Worm (Caenorhabditis elegans): ENCODE results near the gene C25E10.11.

C25E10.11 gene

ce11 chrV:9022078-9022477 lies 36.4 kb downstream of the C25E10.11 start, which contains the start of gene oac-41:
Gene oac-41, minus strand, starts transcription at chrV:9022178.
- TF ChIP-seq tbx-37 (GFP tag; conservative IDR thresholded peaks at IDR 0.05): no peak
- no peak for TF ChIP-seq B0310.2 (tag; optimal IDR thresholded peaks at IDR 0.05)

- TF ChIP-seq aly-1 (tag; optimal IDR thresholded peaks at IDR 0.05): no peak
- no peak for TF ChIP-seq ets-7 (tag; optimal IDR thresholded peaks at IDR 0.05)
- no peak for TF ChIP-seq tra-4 (tag; optimal IDR thresholded peaks at IDR 0.05)
- TF ChIP-seq pes-1 (GFP tag; IDR thresholded peaks at IDR 0.05): no peak
- no peak for TF ChIP-seq ama-1 (optimal IDR thresholded peaks at IDR 0.05)
- TF ChIP-seq hmbx-1 (tag; optimal IDR thresholded peaks at IDR 0.05): no peak
- no peak for TF ChIP-seq hmg-4 (GFP tag; optimal IDR thresholded peaks at IDR 0.05)
- no peak for TF ChIP-seq B0310.2 (tag; optimal IDR thresholded peaks at IDR 0.05)
- no peak for TF ChIP-seq ceh-13 (GFP tag; optimal IDR thresholded peaks at IDR 0.05)
- no peak for TF ChIP-seq sea-1 (GFP tag; conservative IDR thresholded peaks at IDR 0.05)
- TF ChIP-seq tbx-37 (GFP tag; conservative IDR thresholded peaks at IDR 0.05): no peak
- no peak for TF ChIP-seq tbx-11 (GFP tag; IDR thresholded peaks at IDR 0.05)
- no peak for TF ChIP-seq scrt-1 (GFP tag; IDR thresholded peaks at IDR 0.05)
- no peak for TF ChIP-seq hnd-1 (tag; optimal IDR thresholded peaks at IDR 0.05)
- TF ChIP-seq flt-1 (GFP tag; IDR thresholded peaks at IDR 0.05): no peak
- no peak for TF ChIP-seq F13C5.2 (tag; optimal IDR thresholded peaks at IDR 0.05)
- TF ChIP-seq ceh-36 (tag; optimal IDR thresholded peaks at IDR 0.05): no peak
These were observed 39.7 kb downstream of the C25E10.11 start for ce11 chrV:9018871-9019270.

- TF ChIP-seq hnd-1 (tag; optimal IDR thresholded peaks at IDR 0.05) (no peak), ets-7 (tag; optimal IDR thresholded peaks at IDR 0.05) (no peak), flt-1 (GFP tag; IDR thresholded peaks at IDR 0.05) (no peak), hmg-4 (GFP tag; optimal IDR thresholded peaks at IDR 0.05) (no peak), scrt-1 (GFP tag; IDR thresholded peaks at IDR 0.05) (no peak), tra-4 (tag; optimal IDR thresholded peaks at IDR 0.05) (no peak), ceh-13 (GFP tag; optimal IDR thresholded peaks at IDR 0.05) (no peak), sea-1 (GFP tag; conservative IDR thresholded peaks at IDR 0.05) (no peak), B0310.2 (tag; optimal IDR thresholded peaks at IDR 0.05) (no peak), aly-1 (tag; optimal IDR thresholded peaks at IDR 0.05) (no peak)
These were observed 42.0 kb downstream of the C25E10.11 start, which contains the start of gene oac-40 for ce11 chrV:9016479-9016878. Gene oac-40, plus strand, starts transcription at chrV:9016779.

- TF ChIP-seq sea-1 (GFP tag; conservative IDR thresholded peaks at IDR 0.05) (no peak), tbx-11 (GFP tag; IDR thresholded peaks at IDR 0.05) (no peak), ceh-13 (GFP tag; optimal IDR thresholded peaks at IDR 0.05) (no peak), aly-1 (tag; optimal IDR thresholded peaks at IDR 0.05) (no peak), tra-4 (tag; optimal IDR thresholded peaks at IDR 0.05) (no peak), ama-1 (optimal IDR thresholded peaks at IDR 0.05) (no peak), ceh-36 (tag; optimal IDR thresholded peaks at IDR 0.05) (no peak)
These were observed 43.0 kb downstream of the C25E10.11 start, which contains the start of gene srt-18 for ce11 chrV:9015540-9015939. Gene srt-18, minus strand, starts transcription at chrV:9015640.

- no peak for TF ChIP-seq F13C5.2 (tag; optimal IDR thresholded peaks at IDR 0.05)
These were observed 44.8 kb downstream of the C25E10.11 start, which contains the start of gene srh-201 for ce11 chrV:9013765-9014164. Gene srh-201, minus strand, starts transcription at chrV:9013865.

- TF ChIP-seq tbx-37 (GFP tag; conservative IDR thresholded peaks at IDR 0.05) (no peak), tra-4 (tag; optimal IDR thresholded peaks at IDR 0.05) (no peak), hmg-4 (GFP tag; optimal IDR thresholded peaks at IDR 0.05) (no peak), F13C5.2 (tag; optimal IDR thresholded peaks at IDR 0.05) (no peak), tbx-11 (GFP tag; IDR thresholded peaks at IDR 0.05) (no peak), ceh-36 (tag; optimal IDR thresholded peaks at IDR 0.05) (no peak), ceh-13 (GFP tag; optimal IDR thresholded peaks at IDR 0.05) (no peak), hmbx-1 (tag; optimal IDR thresholded peaks at IDR 0.05) (no peak), hnd-1 (tag; optimal IDR thresholded peaks at IDR 0.05) (no peak), flt-1 (GFP tag; IDR thresholded peaks at IDR 0.05) (no peak), sea-1 (GFP tag; conservative IDR thresholded peaks at IDR 0.05) (no peak), pes-1 (GFP tag; IDR thresholded peaks at IDR 0.05) (no peak), ets-7 (tag; optimal IDR thresholded peaks at IDR 0.05) (no peak), ama-1 (optimal IDR thresholded peaks at IDR 0.05) (no peak), scrt-1 (GFP tag; IDR thresholded peaks at IDR 0.05) (no peak)
These were observed 49.4 kb downstream of the C25E10.11 start, which contains the start of gene srx-2 for ce11 chrV:9009175-9009574. Gene srx-2, plus strand, starts transcription at chrV:9009475.
